Worm (Caenorhabditis elegans) whole organism, early embryonic: ENCODE measurements around the gene ser-2.
A peak's percentile ranks its signal among the peaks of the same experiment; 100 is the strongest.

Experiments
- B0310.2 ChIP-seq: sonication (generic microtip); optimal IDR thresholded peaks from 2 replicates; lab custom pipeline; 2016; ENCODE audit warnings: mild to moderate bottlenecking, missing genetic modification characterization, missing compliant biosample characterization
- F13C5.2 ChIP-seq: sonication (generic microtip); optimal IDR thresholded peaks from 2 replicates; lab custom pipeline; 2017; ENCODE audit warnings: mild to moderate bottlenecking, missing genetic modification characterization, inconsistent platforms, missing compliant biosample characterization
- aly-1 ChIP-seq: sonication (generic microtip); optimal IDR thresholded peaks from 2 replicates; lab custom pipeline; 2016; ENCODE audit warnings: missing genetic modification characterization, missing compliant biosample characterization
- ama-1 ChIP-seq: fragments of 150-350 bp; optimal IDR thresholded peaks from 2 replicates; lab custom pipeline; 2014
- ceh-13 ChIP-seq: fragments of 200-800 bp; sonication (Bioruptor generic); optimal IDR thresholded peaks from 2 replicates; lab custom pipeline; 2018; ENCODE audit warnings: mild to moderate bottlenecking, missing genetic modification characterization, missing compliant biosample characterization
- ceh-36 ChIP-seq: sonication (generic microtip); optimal IDR thresholded peaks from 2 replicates; lab custom pipeline; 2016; ENCODE audit warnings: missing genetic modification characterization, inconsistent platforms, missing compliant biosample characterization
- ets-7 ChIP-seq: sonication (generic microtip); optimal IDR thresholded peaks from 2 replicates; lab custom pipeline; 2016; ENCODE audit warnings: missing genotype, missing genetic modification characterization, missing compliant biosample characterization
- flt-1 ChIP-seq: fragments of 200-800 bp; sonication (Bioruptor generic); IDR thresholded peaks from 2 replicates; pipeline ENCODE4 v1.3.6; 2022; ENCODE audit warnings: missing genetic modification characterization, missing compliant biosample characterization
- hmbx-1 ChIP-seq: sonication (generic microtip); optimal IDR thresholded peaks from 2 replicates; lab custom pipeline; 2016; ENCODE audit warnings: mild to moderate bottlenecking, missing genetic modification characterization, missing compliant biosample characterization
- hnd-1 ChIP-seq: sonication (generic microtip); optimal IDR thresholded peaks from 2 replicates; lab custom pipeline; 2016; ENCODE audit warnings: missing genetic modification characterization, missing compliant biosample characterization
- pes-1 ChIP-seq: fragments of 200-800 bp; sonication (Bioruptor generic); IDR thresholded peaks from 2 replicates; pipeline ENCODE4 v1.3.6; 2022; ENCODE audit warnings: missing genetic modification reagents, missing genetic modification characterization, missing compliant biosample characterization
- scrt-1 ChIP-seq: fragments of 200-800 bp; sonication (Bioruptor generic); IDR thresholded peaks from 2 replicates; pipeline ENCODE4 v1.3.6; 2022; ENCODE audit warnings: missing genetic modification characterization, missing compliant biosample characterization
- sea-1 ChIP-seq: fragments of 200-800 bp; sonication (Bioruptor generic); conservative IDR thresholded peaks from 2 replicates; pipeline ENCODE4 v1.3.6; 2022; ENCODE audit warnings: missing genetic modification characterization, missing compliant biosample characterization
- tbx-11 ChIP-seq: fragments of 200-800 bp; sonication (Bioruptor generic); IDR thresholded peaks from 2 replicates; pipeline ENCODE4 v1.3.6; 2022; ENCODE audit warnings: missing genetic modification characterization, missing compliant biosample characterization
- tbx-37 ChIP-seq: fragments of 200-800 bp; sonication (Bioruptor generic); conservative IDR thresholded peaks from 2 replicates; pipeline ENCODE4 v1.3.6; 2022; ENCODE audit warnings: missing genetic modification reagents, missing genetic modification characterization, missing compliant biosample characterization
- tra-4 ChIP-seq: sonication (generic microtip); optimal IDR thresholded peaks from 2 replicates; lab custom pipeline; 2017; ENCODE audit warnings: missing genetic modification characterization, missing compliant biosample characterization

Gene ser-2

ce11 chrX:15246595-15246994, 56.2 kb downstream of the ser-2 start:
- no peak for TF ChIP-seq ets-7 (tag; lab: Kevin White, UChicago)
- no peak for TF ChIP-seq ceh-36 (tag; lab: Kevin White, UChicago)
- 0 out of 2 replicates have a peak, but pooled peaks have one; percentile 29 for TF ChIP-seq tbx-11 (GFP tag; lab: Robert Waterston, UW)

ce11 chrX:15246182-15246581, 56.6 kb downstream of the ser-2 start, which contains the start of gene piki-1:
Gene piki-1, minus strand, starts transcription at chrX:15246399.
- TF ChIP-seq ceh-36 (tag; lab: Kevin White, UChicago) (no peak), hnd-1 (no peak)

- TF ChIP-seq ets-7 (tag; lab: Kevin White, UChicago) = no peak
- TF ChIP-seq scrt-1 = no peak
- no peak for TF ChIP-seq sea-1
- TF ChIP-seq ama-1 (lab: Kevin White, UChicago) = no peak
- no peak for TF ChIP-seq tbx-37 (GFP tag; lab: Robert Waterston, UW)
- TF ChIP-seq tbx-11 (GFP tag; lab: Robert Waterston, UW) = no peak
- no peak for TF ChIP-seq B0310.2 (tag; lab: Kevin White, UChicago)
- no peak for TF ChIP-seq hnd-1
- TF ChIP-seq hmbx-1 = no peak
- TF ChIP-seq flt-1 = no peak
- TF ChIP-seq ceh-13 (GFP tag; lab: Kevin White, UChicago) = no peak
- no peak for TF ChIP-seq tra-4 (tag; lab: Kevin White, UChicago)
- no peak for TF ChIP-seq ceh-36 (tag; lab: Kevin White, UChicago)
Observed at ce11 chrX:15242726-15243125, 60.0 kb downstream of the ser-2 start.

ce11 chrX:15241169-15241568, 61.6 kb downstream of the ser-2 start:
- TF ChIP-seq ets-7 (tag; lab: Kevin White, UChicago) (no peak), tbx-37 (GFP tag; lab: Robert Waterston, UW) (no peak), tra-4 (tag; lab: Kevin White, UChicago) (no peak), scrt-1 (no peak), aly-1 (tag; lab: Kevin White, UChicago) (no peak), tbx-11 (GFP tag; lab: Robert Waterston, UW) (no peak), F13C5.2 (no peak), pes-1 (GFP tag; lab: Robert Waterston, UW) (no peak), ceh-13 (GFP tag; lab: Kevin White, UChicago) (no peak)
